Fruit fly (Drosophila melanogaster): ENCODE results near the gene rtp.

rtp gene

DNA sequence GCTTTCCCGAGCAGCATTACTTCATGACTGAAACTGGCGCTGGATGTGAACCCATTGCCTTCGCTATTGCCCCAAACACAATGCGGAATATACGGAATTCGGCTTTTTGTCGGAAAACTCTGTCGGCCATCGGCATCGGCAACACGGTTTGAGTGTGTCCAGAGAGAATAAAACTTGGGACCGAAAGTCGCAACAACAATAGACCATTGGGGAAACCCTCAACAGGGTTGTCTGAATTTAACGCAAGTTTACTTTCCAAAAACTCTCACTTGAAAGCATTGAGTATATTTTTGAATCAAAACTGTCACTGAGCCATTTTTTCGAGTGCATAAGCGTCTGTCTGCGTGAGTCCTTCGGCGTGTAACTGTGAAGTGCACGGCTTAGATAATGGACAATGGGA is 38.8 kb downstream of the rtp start (continued):
- TF ChIP-seq CG12155 (GFP tag; optimal IDR thresholded peaks at IDR 0.05): peak; percentile 39
- TF ChIP-seq Ets65A (GFP tag): peak; percentile 71
- no peak for TF ChIP-seq Elba2 (GFP tag; optimal IDR thresholded peaks at IDR 0.05)
- TF ChIP-seq CG15514 (GFP tag; optimal IDR thresholded peaks at IDR 0.05): peak; percentile 72
- TF ChIP-seq sisA (GFP tag; IDR thresholded peaks at IDR 0.05): no peak; the same call in 1 of the 2 replicates
- TF ChIP-seq CG11696 (GFP tag; IDR thresholded peaks at IDR 0.05): 0 out of 2 replicates have a peak, but pooled peaks have one; percentile 25
- no peak for TF ChIP-seq Lpt (GFP tag; optimal IDR thresholded peaks at IDR 0.05)
- peak; percentile 49 for TF ChIP-seq CG9609 (GFP tag; optimal IDR thresholded peaks at IDR 0.05)
- TF ChIP-seq zf30C (GFP tag; optimal IDR thresholded peaks at IDR 0.05): peak; percentile 51
- TF ChIP-seq CG1832 (GFP tag; optimal IDR thresholded peaks at IDR 0.05): no peak
- peak; percentile 31 for TF ChIP-seq chn (GFP tag; optimal IDR thresholded peaks at IDR 0.05)
- peak; percentile 82 for TF ChIP-seq mam (GFP tag; optimal IDR thresholded peaks at IDR 0.05)
- TF ChIP-seq CG12071 (GFP tag; optimal IDR thresholded peaks at IDR 0.05): peak; percentile 5
- TF ChIP-seq CG8359 (GFP tag; optimal IDR thresholded peaks at IDR 0.05; ENCODE audit: borderline replicate concordance): no peak
- TF ChIP-seq CG17186 (GFP tag; optimal IDR thresholded peaks at IDR 0.05): no peak
- TF ChIP-seq Hey (tag; optimal IDR thresholded peaks at IDR 0.05): peak; percentile 26
- no peak for TF ChIP-seq amos (GFP tag; IDR thresholded peaks at IDR 0.05; ENCODE audit: partially characterized antibody)
- TF ChIP-seq phol (tag; optimal IDR thresholded peaks at IDR 0.05): peak; percentile 20

DNA sequence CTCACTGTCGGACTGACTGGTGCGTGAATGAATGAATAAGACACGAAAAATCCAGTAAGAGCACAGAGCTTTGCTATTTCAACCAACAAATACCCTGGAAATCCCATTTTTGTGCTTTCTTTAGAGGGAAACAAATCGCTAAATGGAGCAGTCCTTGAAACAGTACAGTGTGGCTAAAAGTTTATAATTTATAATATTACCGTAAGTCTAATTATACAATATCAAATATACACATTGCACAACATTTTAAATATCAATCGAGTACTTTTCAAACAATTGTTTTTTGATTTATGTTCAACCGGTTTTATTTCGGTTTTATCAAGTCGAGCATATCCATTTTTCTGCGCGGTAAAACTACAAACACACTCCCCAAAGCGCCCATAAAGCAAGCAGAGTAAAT is 43.8 kb downstream of the rtp start:
- no peak for TF ChIP-seq MTF-1 (GFP tag; optimal IDR thresholded peaks at IDR 0.05; ENCODE audit: borderline replicate concordance)
- TF ChIP-seq toy (GFP tag; IDR thresholded peaks at IDR 0.05): no peak
- TF ChIP-seq C15 (GFP tag; IDR thresholded peaks at IDR 0.05): no peak
- TF ChIP-seq CG15514 (GFP tag; optimal IDR thresholded peaks at IDR 0.05): peak; percentile 8
- TF ChIP-seq CG7839 (tag; optimal IDR thresholded peaks at IDR 0.05): peak; percentile 16
- TF ChIP-seq CG7556 (GFP tag; optimal IDR thresholded peaks at IDR 0.05): peak; percentile 10
- TF ChIP-seq Fer1 (GFP tag; optimal IDR thresholded peaks at IDR 0.05): peak; percentile 26
- no peak for TF ChIP-seq CG18011 (GFP tag; optimal IDR thresholded peaks at IDR 0.05)
- TF ChIP-seq da (GFP tag; optimal IDR thresholded peaks at IDR 0.05): no peak
- TF ChIP-seq gem (tag; optimal IDR thresholded peaks at IDR 0.05): peak; percentile 31
- peak; percentile 25 for TF ChIP-seq Meics (GFP tag; optimal IDR thresholded peaks at IDR 0.05)
- TF ChIP-seq CG10431 (GFP tag; optimal IDR thresholded peaks at IDR 0.05): no peak
- no peak for TF ChIP-seq maf-S (GFP tag; optimal IDR thresholded peaks at IDR 0.05)
- 0 out of 2 replicates have a peak, but pooled peaks have one; percentile 7 for TF ChIP-seq Xrp1 (GFP tag; IDR thresholded peaks at IDR 0.05)
- TF ChIP-seq dmrt99B (tag; optimal IDR thresholded peaks at IDR 0.05): peak; percentile 19
- TF ChIP-seq dmrt11E (tag; optimal IDR thresholded peaks at IDR 0.05): no peak
- peak; percentile 80 for TF ChIP-seq D19B (GFP tag; optimal IDR thresholded peaks at IDR 0.05)
- no peak for TF ChIP-seq CG1603 (tag; optimal IDR thresholded peaks at IDR 0.05)
- peak in 1 of 2 experiments; percentile 48 for TF ChIP-seq eve (GFP tag; optimal IDR thresholded peaks at IDR 0.05)
- no peak for TF ChIP-seq phol (tag; optimal IDR thresholded peaks at IDR 0.05)
- no peak for TF ChIP-seq CG7357 (GFP tag; IDR thresholded peaks at IDR 0.05)
- TF ChIP-seq Scr (GFP tag; IDR thresholded peaks at IDR 0.05; ENCODE audit: partially characterized antibody): no peak
- TF ChIP-seq gce (GFP tag; IDR thresholded peaks at IDR 0.05): no peak
- TF ChIP-seq CG2120 (GFP tag; optimal IDR thresholded peaks at IDR 0.05): peak; percentile 23
- no peak for TF ChIP-seq disco-r (GFP tag; optimal IDR thresholded peaks at IDR 0.05)
- TF ChIP-seq CG18599 (GFP tag; optimal IDR thresholded peaks at IDR 0.05): peak; percentile 52
- TF ChIP-seq lbe (GFP tag; optimal IDR thresholded peaks at IDR 0.05): no peak
- TF ChIP-seq psq (GFP tag; optimal IDR thresholded peaks at IDR 0.05): no peak
- TF ChIP-seq Hmr (GFP tag; optimal IDR thresholded peaks at IDR 0.05): peak; percentile 20
- peak; percentile 42 for TF ChIP-seq lab (GFP tag; optimal IDR thresholded peaks at IDR 0.05)
- no peak for TF ChIP-seq Sry-β (GFP tag; optimal IDR thresholded peaks at IDR 0.05)
- peak; percentile 3 for TF ChIP-seq Xbp1 (GFP tag; optimal IDR thresholded peaks at IDR 0.05)
- TF ChIP-seq Blimp-1 (GFP tag; optimal IDR thresholded peaks at IDR 0.05): no peak
- TF ChIP-seq CG17912 (GFP tag; optimal IDR thresholded peaks at IDR 0.05): no peak
